Worm (Caenorhabditis elegans): Measurements from ENCODE around the gene F42C5.3.
A peak's percentile ranks its signal among the peaks of the same experiment; 100 is the strongest.
"Not testable (repeated sequence)": the region's sequence is repeated elsewhere in the genome, so short reads cannot be mapped to it uniquely, and the experiment has no call there.

The F42C5.3 gene

DNA sequence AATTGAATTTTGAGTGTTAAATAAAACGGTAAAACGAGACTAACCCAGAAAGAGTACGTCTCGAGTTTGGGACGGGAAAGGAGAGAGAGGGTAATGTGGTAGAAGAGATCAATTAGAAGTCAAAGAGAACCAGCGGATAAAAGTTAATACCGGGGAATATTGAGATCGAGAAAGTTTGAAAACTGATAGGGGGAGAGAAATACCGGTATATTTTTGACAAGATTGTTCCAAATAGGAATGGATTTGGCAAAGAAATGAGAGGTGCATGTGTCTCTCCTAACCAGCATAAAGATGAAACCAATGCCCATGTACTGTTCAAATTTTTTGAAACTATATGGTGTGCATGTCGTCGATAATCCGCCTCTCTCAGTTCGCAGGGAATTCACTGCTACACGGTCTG lies 32.7 kb downstream of the F42C5.3 start, which contains the start of gene C06E4.5:
TSS of gene C06E4.5 (plus strand) at position 301 of the 400 bp plus-strand sequence.
- TF ChIP-seq hlh-17 (GFP tag; optimal IDR thresholded peaks at IDR 0.05; ENCODE audit: borderline replicate concordance); ama-1 (optimal IDR thresholded peaks at IDR 0.05); lin-15B (tag; optimal IDR thresholded peaks at IDR 0.05): not testable (repeated sequence)

DNA sequence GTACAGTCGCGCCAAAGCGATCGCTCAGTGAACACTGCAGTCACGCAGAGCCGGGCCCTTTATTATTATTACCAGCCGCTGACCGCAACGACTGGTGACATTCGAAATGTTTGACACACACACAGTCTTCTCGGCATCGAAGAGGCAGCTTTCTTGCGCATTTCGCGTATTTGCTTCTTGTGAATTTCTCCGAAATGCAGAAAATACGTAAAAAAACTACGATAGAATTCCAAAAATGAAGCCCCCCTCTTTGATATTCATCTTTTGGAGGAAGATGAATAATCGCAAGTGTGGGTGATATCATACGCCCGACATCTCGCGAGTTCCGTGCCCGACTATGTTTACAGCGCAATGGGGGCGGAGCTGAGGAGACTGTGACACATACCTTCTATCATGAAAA lies 34.1 kb downstream of the F42C5.3 start:
- TF ChIP-seq pax-3 (tag; optimal IDR thresholded peaks at IDR 0.05) (no peak), ceh-63 (GFP tag; optimal IDR thresholded peaks at IDR 0.05) (no peak), ceh-88 (GFP tag; IDR thresholded peaks at IDR 0.05) (no peak), sup-37 (GFP tag; optimal IDR thresholded peaks at IDR 0.05) (no peak), zag-1 (tag; optimal IDR thresholded peaks at IDR 0.05) (no peak), snpc-4 (tag; optimal IDR thresholded peaks at IDR 0.05) (peak; percentile 74), sptf-1 (tag; optimal IDR thresholded peaks at IDR 0.05) (no peak), rnt-1 (tag; optimal IDR thresholded peaks at IDR 0.05) (peak; percentile 9), jun-1 (tag; optimal IDR thresholded peaks at IDR 0.05) (no peak), nhr-84 (tag; optimal IDR thresholded peaks at IDR 0.05) (no peak), ceh-90 (tag; optimal IDR thresholded peaks at IDR 0.05) (no peak), ceh-82 (tag; optimal IDR thresholded peaks at IDR 0.05) (no peak)

ce11 chrIV:7250158-7250557 lies 37.2 kb downstream of the F42C5.3 start, which contains the start of gene D2024.18:
Gene D2024.18, plus strand, starts transcription at chrIV:7250458.
- TF ChIP-seq fkh-4 (tag; optimal IDR thresholded peaks at IDR 0.05; ENCODE audit: borderline replicate concordance) (no peak), hlh-17 (GFP tag; optimal IDR thresholded peaks at IDR 0.05; ENCODE audit: borderline replicate concordance) (no peak), isw-1 (GFP tag; IDR thresholded peaks at IDR 0.05) (no peak), fkh-8 (tag; optimal IDR thresholded peaks at IDR 0.05) (no peak), dsc-1 (tag; optimal IDR thresholded peaks at IDR 0.05) (no peak), nhr-19 (GFP tag; conservative IDR thresholded peaks at IDR 0.05) (no peak)

DNA sequence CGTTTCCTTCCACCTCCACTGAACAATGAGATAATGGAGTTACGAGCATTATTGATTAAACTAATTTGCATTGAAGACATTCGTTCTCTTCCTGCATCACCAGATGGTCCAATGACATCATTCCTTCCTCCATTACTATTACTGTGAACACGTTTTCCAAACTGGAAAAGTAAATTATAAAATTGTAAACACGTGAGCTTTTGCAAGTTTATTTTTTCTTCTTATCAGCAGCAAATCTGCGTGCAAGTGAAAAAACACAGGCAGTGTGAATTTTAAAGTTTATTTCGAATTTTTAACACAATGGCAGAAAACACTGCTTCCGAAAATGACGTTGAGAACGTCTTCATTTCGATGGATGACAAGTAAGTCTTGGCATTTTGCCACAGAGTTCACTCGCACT lies 40.1 kb downstream of the F42C5.3 start, which contains the start of gene D2024.1:
TSS of gene D2024.1 (plus strand) at position 301 of the 400 bp plus-strand sequence.
- not testable (repeated sequence) for TF ChIP-seq egl-27 (tag; optimal IDR thresholded peaks at IDR 0.05); mdl-1 (tag; optimal IDR thresholded peaks at IDR 0.05); lin-35 (GFP tag; optimal IDR thresholded peaks at IDR 0.05)

- TF ChIP-seq nhr-12 (tag; optimal IDR thresholded peaks at IDR 0.05) (no peak), efl-1 (optimal IDR thresholded peaks at IDR 0.05) (no peak), efl-1 (GFP tag; optimal IDR thresholded peaks at IDR 0.05 in 1 of 2) (peak in 1 of 2 experiments; percentile 39)
Measured at ce11 chrIV:7246553-7246952, 40.8 kb downstream of the F42C5.3 start, which contains the start of gene col-114. Gene col-114, minus strand, starts transcription at chrIV:7246653.

- no peak for TF ChIP-seq unc-86 (tag; optimal IDR thresholded peaks at IDR 0.05)
- no peak for TF ChIP-seq zag-1 (tag; optimal IDR thresholded peaks at IDR 0.05)
Measured at ce11 chrIV:7245592-7245991, 41.8 kb downstream of the F42C5.3 start.

ce11 chrIV:7243913-7244312 lies 43.5 kb downstream of the F42C5.3 start, which contains the start of gene afmd-1:
Gene afmd-1, plus strand, starts transcription at chrIV:7244228.
- TF ChIP-seq egl-13 (tag; optimal IDR thresholded peaks at IDR 0.05), result no peak
- TF ChIP-seq vab-15 (tag; optimal IDR thresholded peaks at IDR 0.05), result no peak
- TF ChIP-seq isw-1 (GFP tag; IDR thresholded peaks at IDR 0.05), result no peak
- no peak for TF ChIP-seq tbx-2 (tag; optimal IDR thresholded peaks at IDR 0.05)
- no peak for TF ChIP-seq C04F5.9 (tag; optimal IDR thresholded peaks at IDR 0.05)
- TF ChIP-seq ztf-4 (tag; optimal IDR thresholded peaks at IDR 0.05), result no peak
- no peak for TF ChIP-seq swsn-7 (tag; optimal IDR thresholded peaks at IDR 0.05)

Measured in whole organism, L1 larva.